Fruit fly (Drosophila melanogaster): ENCODE results near the gene Nipsnap.

Gene Nipsnap

dm6 chrX:16085865-16086592 is 12.7 kb upstream of the Nipsnap start (continued):
- TF ChIP-seq tap (tag; optimal IDR thresholded peaks at IDR 0.05) (no peak), CG7357 (GFP tag; IDR thresholded peaks at IDR 0.05) (0 out of 3 replicates have a peak, but pooled peaks have one; percentile 20), CG13123 (GFP tag; optimal IDR thresholded peaks at IDR 0.05) (no peak), CG9437 (GFP tag; optimal IDR thresholded peaks at IDR 0.05) (no peak), kay (GFP tag; optimal IDR thresholded peaks at IDR 0.05) (no peak), zfh2 (GFP tag; optimal IDR thresholded peaks at IDR 0.05) (no peak), h (optimal IDR thresholded peaks at IDR 0.05) (no peak), lbe (GFP tag; optimal IDR thresholded peaks at IDR 0.05) (no peak), NFAT (GFP tag; IDR thresholded peaks at IDR 0.05) (no peak), CG18619 (GFP tag; optimal IDR thresholded peaks at IDR 0.05) (peak; percentile 31), CG10979 (tag; optimal IDR thresholded peaks at IDR 0.05) (peak; percentile 42), C15 (GFP tag; IDR thresholded peaks at IDR 0.05) (no peak), H2.0 (GFP tag; IDR thresholded peaks at IDR 0.05) (0 out of 2 replicates have a peak, but pooled peaks have one; percentile 22), shn (GFP tag; optimal IDR thresholded peaks at IDR 0.05) (peak; percentile 7), zf30C (GFP tag; optimal IDR thresholded peaks at IDR 0.05) (peak; percentile 38), CG42726 (GFP tag; IDR thresholded peaks at IDR 0.05; ENCODE audit: partially characterized antibody) (no peak), bsh (GFP tag; optimal IDR thresholded peaks at IDR 0.05) (peak in 1 of 2 experiments; percentile 36), CG8944 (GFP tag; optimal IDR thresholded peaks at IDR 0.05) (no peak), CG33557 (GFP tag; optimal IDR thresholded peaks at IDR 0.05) (no peak), Stat92E (GFP tag; optimal IDR thresholded peaks at IDR 0.05) (no peak), CG10959 (GFP tag; IDR thresholded peaks at IDR 0.05) (no peak), CG8478 (optimal IDR thresholded peaks at IDR 0.05) (no peak), ATbp (GFP tag; optimal IDR thresholded peaks at IDR 0.05) (no peak), YL-1 (GFP tag; optimal IDR thresholded peaks at IDR 0.05) (no peak), CG2875 (GFP tag; optimal IDR thresholded peaks at IDR 0.05) (no peak), CG17829 (tag; optimal IDR thresholded peaks at IDR 0.05) (peak; percentile 34), Med (GFP tag) (peak; percentile 75), bcd (GFP tag; optimal IDR thresholded peaks at IDR 0.05) (no peak)

dm6 chrX:16082932-16083331 is 9.6 kb upstream of the Nipsnap start, which contains the start of gene CG8958:
Gene CG8958 (plus strand): TSS chrX:16083232.
- TF ChIP-seq Hr78 (GFP tag; optimal IDR thresholded peaks at IDR 0.05) (no peak), sens (GFP tag) (peak; percentile 12)

dm6 chrX:16072658-16073374 is 552 bp downstream of the Nipsnap start:
- no peak for TF ChIP-seq CG17186 (GFP tag; optimal IDR thresholded peaks at IDR 0.05)
- no peak for TF ChIP-seq CG10274 (GFP tag; optimal IDR thresholded peaks at IDR 0.05)
- TF ChIP-seq Hand (GFP tag; optimal IDR thresholded peaks at IDR 0.05), result no peak
- no peak for TF ChIP-seq nom (GFP tag; optimal IDR thresholded peaks at IDR 0.05)
- no peak for TF ChIP-seq CG10267 (tag; optimal IDR thresholded peaks at IDR 0.05)
- TF ChIP-seq bcd (GFP tag; optimal IDR thresholded peaks at IDR 0.05), result no peak
- TF ChIP-seq tna (GFP tag; IDR thresholded peaks at IDR 0.05; ENCODE audit: partially characterized antibody), result no peak
- no peak for TF ChIP-seq klu (GFP tag; IDR thresholded peaks at IDR 0.05)
- peak in 1 of 2 experiments; percentile 58 for TF ChIP-seq eve (GFP tag; optimal IDR thresholded peaks at IDR 0.05)
- TF ChIP-seq btn (GFP tag; optimal IDR thresholded peaks at IDR 0.05), result no peak
- TF ChIP-seq Oli (tag; optimal IDR thresholded peaks at IDR 0.05), result no peak
- peak in 1 of 2 experiments; percentile 57 for TF ChIP-seq Pdp1 (GFP tag; optimal IDR thresholded peaks at IDR 0.05)
- TF ChIP-seq CG4282 (GFP tag; optimal IDR thresholded peaks at IDR 0.05), result no peak
- peak; percentile 49 for TF ChIP-seq ERR (GFP tag; optimal IDR thresholded peaks at IDR 0.05)
- TF ChIP-seq CG12299 (tag; optimal IDR thresholded peaks at IDR 0.05), result no peak
- no peak for TF ChIP-seq az2 (GFP tag; optimal IDR thresholded peaks at IDR 0.05)
- TF ChIP-seq oc (tag; optimal IDR thresholded peaks at IDR 0.05), result no peak
- no peak for TF ChIP-seq usp (GFP tag; optimal IDR thresholded peaks at IDR 0.05)

All from whole organism, embryonic.